Worm (Caenorhabditis elegans): ENCODE data around the gene F59C12.3.

F59C12.3 gene

ce11 chrX:16590803-16591202 lies 18.5 kb downstream of the F59C12.3 start (continued):
- TF ChIP-seq set-16 (GFP tag; IDR thresholded peaks at IDR 0.05) (peak; percentile 25; the same call in 1 of the 2 replicates), nhr-11 (tag; optimal IDR thresholded peaks at IDR 0.05) (peak; percentile 34), zag-1 (tag; optimal IDR thresholded peaks at IDR 0.05) (no peak), fos-1 (tag; optimal IDR thresholded peaks at IDR 0.05) (no peak), ceh-44 (GFP tag; IDR thresholded peaks at IDR 0.05) (peak; percentile 68), zip-2 (tag; optimal IDR thresholded peaks at IDR 0.05) (peak; percentile 68), T26A8.4 (GFP tag; IDR thresholded peaks at IDR 0.05) (peak; percentile 78; the same call in 1 of the 2 replicates), mdl-1 (tag; optimal IDR thresholded peaks at IDR 0.05) (peak in 1 of 2 experiments; percentile 53), snpc-4 (tag; optimal IDR thresholded peaks at IDR 0.05) (peak; percentile 3), Y48G9A.11 (GFP tag; IDR thresholded peaks at IDR 0.05) (peak; percentile 63; the same call in 1 of the 2 replicates), F37D6.2 (tag; optimal IDR thresholded peaks at IDR 0.05) (peak; percentile 52), nhr-10 (tag; optimal IDR thresholded peaks at IDR 0.05) (no peak), nhr-6 (tag; optimal IDR thresholded peaks at IDR 0.05) (no peak), lin-39 (tag; optimal IDR thresholded peaks at IDR 0.05) (no peak), ztf-7 (tag; optimal IDR thresholded peaks at IDR 0.05) (peak; percentile 62), aly-2 (tag; optimal IDR thresholded peaks at IDR 0.05) (no peak), nhr-48 (tag; optimal IDR thresholded peaks at IDR 0.05) (peak; percentile 45), lin-38 (GFP tag; IDR thresholded peaks at IDR 0.05) (no peak), F10B5.3 (tag; optimal IDR thresholded peaks at IDR 0.05) (peak; percentile 36), saeg-2 (GFP tag; IDR thresholded peaks at IDR 0.05) (no peak), daf-12 (tag; optimal IDR thresholded peaks at IDR 0.05) (no peak), lin-1 (GFP tag; IDR thresholded peaks at IDR 0.05) (peak; percentile 43; the same call in 1 of the 2 replicates), pqm-1 (tag; optimal IDR thresholded peaks at IDR 0.05) (no peak), dpl-1 (GFP tag; optimal IDR thresholded peaks at IDR 0.05) (peak; percentile 24), gei-8 (GFP tag; optimal IDR thresholded peaks at IDR 0.05) (no peak), zip-11 (GFP tag; IDR thresholded peaks at IDR 0.05) (0 out of 2 replicates have a peak, but pooled peaks have one; percentile 74), tag-97 (GFP tag; IDR thresholded peaks at IDR 0.05) (no peak), nhr-76 (tag; optimal IDR thresholded peaks at IDR 0.05) (no peak), duxl-1 (tag; optimal IDR thresholded peaks at IDR 0.05; ENCODE audit: poor library complexity) (peak; percentile 69), ZK337.2 (GFP tag; IDR thresholded peaks at IDR 0.05) (peak; percentile 72), unc-130 (GFP tag; optimal IDR thresholded peaks at IDR 0.05) (peak; percentile 51), ceh-82 (tag; optimal IDR thresholded peaks at IDR 0.05) (no peak), nhr-111 (GFP tag; optimal IDR thresholded peaks at IDR 0.05) (no peak), F49E8.2 (tag; optimal IDR thresholded peaks at IDR 0.05; ENCODE audit: borderline replicate concordance) (peak; percentile 12), zfp-3 (GFP tag; conservative IDR thresholded peaks at IDR 0.05) (0 out of 2 replicates have a peak, but pooled peaks have one; percentile 26), mep-1 (tag; optimal IDR thresholded peaks at IDR 0.05) (no peak), rbr-2 (tag; optimal IDR thresholded peaks at IDR 0.05) (peak; percentile 80), tra-1 (GFP tag; IDR thresholded peaks at IDR 0.05) (peak; percentile 86), Y75B8A.6 (GFP tag; IDR thresholded peaks at IDR 0.05) (peak; percentile 79; the same call in 1 of the 2 replicates), hlh-30 (tag; optimal IDR thresholded peaks at IDR 0.05; ENCODE audit: insufficient read depth) (peak; percentile 58), unc-39 (tag; optimal IDR thresholded peaks at IDR 0.05) (no peak), ZK546.5 (tag; optimal IDR thresholded peaks at IDR 0.05) (no peak), hif-1 (tag; optimal IDR thresholded peaks at IDR 0.05) (peak in 1 of 2 experiments; percentile 53)

- TF ChIP-seq ctbp-1 (GFP tag; IDR thresholded peaks at IDR 0.05) (no peak), zip-2 (tag; optimal IDR thresholded peaks at IDR 0.05) (no peak), dpl-1 (GFP tag; optimal IDR thresholded peaks at IDR 0.05) (no peak), mdt-29 (GFP tag; IDR thresholded peaks at IDR 0.05) (0 out of 2 replicates have a peak, but pooled peaks have one; percentile 12), R02D3.7 (tag; optimal IDR thresholded peaks at IDR 0.05) (no peak), ama-1 (optimal IDR thresholded peaks at IDR 0.05) (no peak), pha-4 (GFP tag; IDR thresholded peaks at IDR 0.05) (peak; percentile 57; the same call in 1 of the 2 replicates), pha-4 (tag; optimal IDR thresholded peaks at IDR 0.05) (no peak), snpc-1.2 (GFP tag; IDR thresholded peaks at IDR 0.05) (peak; percentile 69), D1046.2 (GFP tag; IDR thresholded peaks at IDR 0.05) (no peak), attf-4 (tag; optimal IDR thresholded peaks at IDR 0.05) (no peak), sdz-12 (GFP tag; optimal IDR thresholded peaks at IDR 0.05) (no peak), duxl-1 (tag; optimal IDR thresholded peaks at IDR 0.05; ENCODE audit: poor library complexity) (no peak), unc-130 (GFP tag; optimal IDR thresholded peaks at IDR 0.05) (no peak), ceh-44 (GFP tag; IDR thresholded peaks at IDR 0.05) (no peak), lim-7 (GFP tag; IDR thresholded peaks at IDR 0.05) (peak; percentile 77)
Measured at ce11 chrX:16590230-16590629, 19.1 kb downstream of the F59C12.3 start.
